Worm (Caenorhabditis elegans): ENCODE results near the gene gsto-1.

Gene gsto-1

ce11 chrIII:7928549-7929129 is 18.2 kb downstream of the gsto-1 start, which contains the start of the genes C29E4.13 and npp-15 (continued):
- no peak for TF ChIP-seq nhr-76 (tag; optimal IDR thresholded peaks at IDR 0.05)
- TF ChIP-seq pax-3 (tag; optimal IDR thresholded peaks at IDR 0.05): no peak
- TF ChIP-seq ceh-82 (tag; optimal IDR thresholded peaks at IDR 0.05): peak in 1 of 3 experiments; percentile 35
- no peak for TF ChIP-seq mef-2 (tag; optimal IDR thresholded peaks at IDR 0.05)
- peak; percentile 55 for TF ChIP-seq C16A3.4 (tag; optimal IDR thresholded peaks at IDR 0.05)
- peak; percentile 64 for TF ChIP-seq rnt-1 (tag; optimal IDR thresholded peaks at IDR 0.05)
- TF ChIP-seq blmp-1 (tag; optimal IDR thresholded peaks at IDR 0.05): peak; percentile 33
- TF ChIP-seq aly-2 (tag; optimal IDR thresholded peaks at IDR 0.05): no peak
- no peak for TF ChIP-seq egl-13 (tag; optimal IDR thresholded peaks at IDR 0.05)
- TF ChIP-seq fos-1 (tag; optimal IDR thresholded peaks at IDR 0.05): no peak
- TF ChIP-seq ama-1 (optimal IDR thresholded peaks at IDR 0.05): no peak
- TF ChIP-seq xbp-1 (tag; optimal IDR thresholded peaks at IDR 0.05): peak; percentile 39
- TF ChIP-seq egl-27 (tag; optimal IDR thresholded peaks at IDR 0.05): no peak
- no peak for TF ChIP-seq snpc-4 (tag; optimal IDR thresholded peaks at IDR 0.05)
- no peak for TF ChIP-seq grh-1 (GFP tag; IDR thresholded peaks at IDR 0.05)
- no peak for TF ChIP-seq C04F5.9 (tag; optimal IDR thresholded peaks at IDR 0.05)
- peak; percentile 74 to 87 for TF ChIP-seq lin-35 (GFP tag; optimal IDR thresholded peaks at IDR 0.05)
- TF ChIP-seq ztf-11 (tag; optimal IDR thresholded peaks at IDR 0.05): no peak
- TF ChIP-seq swsn-7 (tag; optimal IDR thresholded peaks at IDR 0.05): peak; percentile 34
- peak; percentile 18 for TF ChIP-seq lin-15B (tag; optimal IDR thresholded peaks at IDR 0.05)
- TF ChIP-seq irx-1 (tag; optimal IDR thresholded peaks at IDR 0.05): no peak
- no peak for TF ChIP-seq tlp-1 (tag; optimal IDR thresholded peaks at IDR 0.05)
- no peak for TF ChIP-seq jun-1 (tag; optimal IDR thresholded peaks at IDR 0.05)
- TF ChIP-seq zag-1 (tag; optimal IDR thresholded peaks at IDR 0.05): no peak
- peak; percentile 27 for TF ChIP-seq nhr-90 (tag; optimal IDR thresholded peaks at IDR 0.05; ENCODE audit: poor library complexity)
- no peak for TF ChIP-seq ceh-8 (GFP tag; optimal IDR thresholded peaks at IDR 0.05)
- TF ChIP-seq ceh-63 (GFP tag; optimal IDR thresholded peaks at IDR 0.05): no peak
- TF ChIP-seq C34B4.2 (tag; optimal IDR thresholded peaks at IDR 0.05): no peak
- no peak for TF ChIP-seq nhr-47 (tag; optimal IDR thresholded peaks at IDR 0.05)
- TF ChIP-seq nhr-71 (tag; optimal IDR thresholded peaks at IDR 0.05): peak; percentile 53
- TF ChIP-seq skn-1 (tag; optimal IDR thresholded peaks at IDR 0.05): peak; percentile 24
- TF ChIP-seq ets-5 (GFP tag; IDR thresholded peaks at IDR 0.05): no peak
- TF ChIP-seq nhr-28 (tag; optimal IDR thresholded peaks at IDR 0.05): no peak
- peak in 1 of 2 experiments; percentile 17 for TF ChIP-seq mdl-1 (tag; optimal IDR thresholded peaks at IDR 0.05)
- TF ChIP-seq fkh-4 (tag; optimal IDR thresholded peaks at IDR 0.05; ENCODE audit: borderline replicate concordance): no peak
- TF ChIP-seq unc-130 (tag; optimal IDR thresholded peaks at IDR 0.05): no peak
- no peak for TF ChIP-seq efl-3 (GFP tag; optimal IDR thresholded peaks at IDR 0.05)
- no peak for TF ChIP-seq dsc-1 (tag; optimal IDR thresholded peaks at IDR 0.05)
- peak; percentile 70 for TF ChIP-seq mep-1 (tag; optimal IDR thresholded peaks at IDR 0.05)
- no peak for TF ChIP-seq sptf-1 (tag; optimal IDR thresholded peaks at IDR 0.05)
- peak; percentile 64 to 74 for TF ChIP-seq lsy-2 (tag; optimal IDR thresholded peaks at IDR 0.05)
- TF ChIP-seq F16B12.6 (tag; optimal IDR thresholded peaks at IDR 0.05): peak; percentile 44
- peak; percentile 51 for TF ChIP-seq nhr-20 (tag; optimal IDR thresholded peaks at IDR 0.05)
- TF ChIP-seq elt-3 (tag; optimal IDR thresholded peaks at IDR 0.05): no peak
- peak; percentile 15 for TF ChIP-seq unc-86 (tag; optimal IDR thresholded peaks at IDR 0.05)
- TF ChIP-seq ceh-90 (tag; optimal IDR thresholded peaks at IDR 0.05): no peak
- no peak for TF ChIP-seq zip-4 (GFP tag; optimal IDR thresholded peaks at IDR 0.05)
